Worm (Caenorhabditis elegans): Measurements from ENCODE around the gene sfxn-1.4.

DNA sequence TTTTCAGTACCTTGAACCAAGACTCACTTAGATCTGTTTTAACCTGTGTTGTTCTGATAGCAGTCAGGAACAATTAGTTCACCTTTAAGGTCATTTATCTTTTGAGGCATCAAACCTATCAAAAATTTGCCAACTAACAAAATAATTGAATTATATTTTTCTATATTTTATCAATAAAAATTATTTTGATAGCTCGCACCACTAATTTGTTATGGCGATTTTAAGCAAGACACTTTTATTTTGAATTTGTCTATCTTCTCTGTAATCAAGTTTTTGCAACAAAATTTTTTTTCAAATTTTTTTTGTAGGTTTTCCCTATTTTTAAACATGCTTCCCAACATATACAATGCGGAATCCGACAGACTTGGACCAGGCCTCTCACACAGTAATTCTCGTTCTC is 7.6 kb upstream of the sfxn-1.4 start, which contains the start of gene kel-1:
- TF ChIP-seq ztf-29 (GFP tag; IDR thresholded peaks at IDR 0.05) (no peak), ref-1 (GFP tag; conservative IDR thresholded peaks at IDR 0.05) (no peak), tab-1 (GFP tag; IDR thresholded peaks at IDR 0.05) (no peak), flt-1 (GFP tag; IDR thresholded peaks at IDR 0.05) (no peak), cog-1 (tag; optimal IDR thresholded peaks at IDR 0.05) (no peak), med-1 (GFP tag; optimal IDR thresholded peaks at IDR 0.05; ENCODE audit: insufficient read depth) (no peak), T22C8.4 (GFP tag; IDR thresholded peaks at IDR 0.05) (no peak), ztf-23 (GFP tag; IDR thresholded peaks at IDR 0.05) (no peak)
